Fruit fly (Drosophila melanogaster) whole organism, embryonic: ENCODE results near the gene CG15336.

Experiments
- Ada2b ChIP-seq: fragments of 200-800 bp; sonication (Bioruptor generic); IDR thresholded peaks from 2 replicates; pipeline ENCODE4 v1.3.6; 2022; ENCODE audit warnings: missing biosample characterization, missing genetic modification characterization
- CG11093 ChIP-seq: fragments of 200-800 bp; sonication (Bioruptor generic); IDR thresholded peaks from 3 replicates; pipeline ENCODE4 v1.3.6; 2022; ENCODE audit warnings: missing biosample characterization, missing genetic modification characterization
- CG11560 ChIP-seq: fragments of 200-800 bp; sonication (Bioruptor generic); IDR thresholded peaks from 3 replicates; pipeline ENCODE4 v1.3.6; 2022; ENCODE audit warnings: missing biosample characterization, missing genetic modification characterization
- CG12219 ChIP-seq: fragments of 200-800 bp; sonication (Bioruptor generic); optimal IDR thresholded peaks from 3 replicates; lab custom pipeline; 2018; ENCODE audit warnings: missing biosample characterization, mild to moderate bottlenecking, missing genetic modification characterization
- CG12391 ChIP-seq: fragments of 200-800 bp; sonication (Bioruptor generic); optimal IDR thresholded peaks from 3 replicates; lab custom pipeline; 2018; ENCODE audit warnings: missing biosample characterization, mild to moderate bottlenecking, missing genetic modification characterization, moderate library complexity
- CG16815 ChIP-seq: fragments of 200-800 bp; sonication (Bioruptor generic); optimal IDR thresholded peaks from 3 replicates; lab custom pipeline; 2017; ENCODE audit warnings: missing biosample characterization, mild to moderate bottlenecking, missing genetic modification characterization
- CG17612 ChIP-seq: fragments of 200-800 bp; sonication (Bioruptor generic); IDR thresholded peaks from 2 replicates; pipeline ENCODE4 v1.3.6; 2022; ENCODE audit warnings: missing biosample characterization, missing genetic modification characterization
- CG17802 ChIP-seq: fragments of 200-800 bp; sonication (Bioruptor generic); optimal IDR thresholded peaks from 2 replicates; lab custom pipeline; 2018; ENCODE audit warnings: missing biosample characterization, mild to moderate bottlenecking, missing genetic modification characterization, moderate library complexity
- CG31441 ChIP-seq: fragments of 200-800 bp; sonication (Bioruptor generic); IDR thresholded peaks from 2 replicates; pipeline ENCODE4 v1.3.6; 2022; ENCODE audit warnings: missing biosample characterization, missing genetic modification characterization
- CG34376 ChIP-seq: fragments of 200-800 bp; sonication (Bioruptor generic); optimal IDR thresholded peaks from 2 replicates; lab custom pipeline; 2018; ENCODE audit warnings: missing biosample characterization, mild to moderate bottlenecking, missing genetic modification characterization
- CG6683 ChIP-seq: fragments of 200-800 bp; sonication (Bioruptor generic); optimal IDR thresholded peaks from 2 replicates; lab custom pipeline; 2017; ENCODE audit warnings: missing biosample characterization, mild to moderate bottlenecking, missing genetic modification characterization, missing genetic modification reagents
- CG7372 ChIP-seq: fragments of 200-800 bp; sonication (Bioruptor generic); IDR thresholded peaks from 2 replicates; pipeline ENCODE4 v1.3.6; 2022; ENCODE audit warnings: missing biosample characterization, missing genetic modification characterization
- CG7839 ChIP-seq: fragments of 200-800 bp; sonication (Bioruptor generic); optimal IDR thresholded peaks from 3 replicates; lab custom pipeline; 2018; ENCODE audit warnings: missing biosample characterization, mild to moderate bottlenecking, missing genetic modification characterization, moderate library complexity
- CG8290 ChIP-seq, 3 experiments: fragments of 200-800 bp; sonication (Bioruptor generic); optimal IDR thresholded peaks; 2 replicates each; lab custom pipeline; 2016 to 2019; ENCODE audit warnings: missing biosample characterization in 3 of 3, missing genetic modification characterization in 3 of 3, mild to moderate bottlenecking in 2 of 3, moderate library complexity in 1 of 3
- CG8359 ChIP-seq: fragments of 200-800 bp; sonication (Bioruptor generic); optimal IDR thresholded peaks from 2 replicates; lab custom pipeline; 2017; ENCODE audit warnings: missing biosample characterization, mild to moderate bottlenecking, missing genetic modification characterization, borderline replicate concordance
- CG9727 ChIP-seq: fragments of 200-800 bp; sonication (Bioruptor generic); optimal IDR thresholded peaks from 3 replicates; lab custom pipeline; 2017; ENCODE audit warnings: missing biosample characterization, mild to moderate bottlenecking, missing genetic modification characterization
- Drgx ChIP-seq: fragments of 200-800 bp; sonication (Bioruptor generic); IDR thresholded peaks from 2 replicates; pipeline ENCODE4 v1.3.6; 2022; ENCODE audit warnings: missing biosample characterization, missing genetic modification characterization
- HmgD ChIP-seq: fragments of 200-800 bp; sonication (Bioruptor generic); optimal IDR thresholded peaks from 3 replicates; lab custom pipeline; 2016; ENCODE audit warnings: missing biosample characterization, missing genetic modification characterization
- Med ChIP-seq: fragments of 200-800 bp; sonication (Bioruptor generic); peaks from one replicate; lab custom pipeline; 2016; ENCODE audit warnings: missing biosample characterization, missing genetic modification characterization, mild to moderate bottlenecking, inconsistent platforms, moderate library complexity
- NFAT ChIP-seq: fragments of 200-800 bp; sonication (Bioruptor generic); IDR thresholded peaks from 2 replicates; pipeline ENCODE4 v1.3.6; 2022; ENCODE audit warnings: missing biosample characterization, missing genetic modification characterization
- NfI ChIP-seq: fragments of 200-800 bp; sonication (Bioruptor generic); optimal IDR thresholded peaks from 3 replicates; lab custom pipeline; 2018; ENCODE audit warnings: missing biosample characterization, mild to moderate bottlenecking, missing genetic modification characterization, moderate library complexity
- amos ChIP-seq: fragments of 200-800 bp; sonication (Bioruptor generic); IDR thresholded peaks from 2 replicates; pipeline ENCODE4 v1.3.6; 2022; ENCODE audit warnings: missing biosample characterization, missing genetic modification characterization; ENCODE audit not compliant: partially characterized antibody
- ato ChIP-seq: fragments of 200-800 bp; sonication (Bioruptor generic); IDR thresholded peaks from 2 replicates; pipeline ENCODE4 v1.3.6; 2022; ENCODE audit warnings: missing biosample characterization, missing genetic modification characterization; ENCODE audit not compliant: partially characterized antibody
- bbx ChIP-seq: fragments of 200-800 bp; sonication (Bioruptor generic); IDR thresholded peaks from 2 replicates; pipeline ENCODE4 v1.3.6; 2022; ENCODE audit warnings: missing biosample characterization, missing genetic modification characterization; ENCODE audit not compliant: partially characterized antibody
- caup ChIP-seq: fragments of 200-800 bp; sonication (Bioruptor generic); optimal IDR thresholded peaks from 3 replicates; lab custom pipeline; 2017; ENCODE audit warnings: missing biosample characterization, mild to moderate bottlenecking, missing genetic modification characterization, moderate library complexity; ENCODE audit not compliant: severe bottlenecking
- cg ChIP-seq: fragments of 200-800 bp; sonication (Bioruptor generic); optimal IDR thresholded peaks from 3 replicates; lab custom pipeline; 2019; ENCODE audit warnings: missing biosample characterization, mild to moderate bottlenecking, missing genetic modification characterization, moderate library complexity
- da ChIP-seq: fragments of 200-800 bp; sonication (Bioruptor generic); optimal IDR thresholded peaks from 2 replicates; lab custom pipeline; 2016; ENCODE audit warnings: missing biosample characterization, missing genetic modification characterization
- disco-r ChIP-seq: fragments of 200-800 bp; sonication (Bioruptor generic); optimal IDR thresholded peaks from 2 replicates; lab custom pipeline; 2016; ENCODE audit warnings: missing biosample characterization, missing genetic modification characterization
- dmrt99B ChIP-seq: fragments of 200-800 bp; sonication (Bioruptor generic); optimal IDR thresholded peaks from 2 replicates; lab custom pipeline; 2018; ENCODE audit warnings: missing biosample characterization, mild to moderate bottlenecking, missing genetic modification characterization, moderate library complexity
- dpn ChIP-seq, 2 experiments: fragments of 200-800 bp; sonication (Bioruptor generic); optimal IDR thresholded peaks; 3 replicates each; lab custom pipeline; 2016; ENCODE audit warnings: missing biosample characterization in 2 of 2, missing genetic modification characterization in 2 of 2
- eve ChIP-seq, 2 experiments: fragments of >200 bp; optimal IDR thresholded peaks; 2 replicates each; lab custom pipeline; 2017; ENCODE audit warnings: missing biosample characterization in 2 of 2, missing genetic modification characterization in 2 of 2
- nmo ChIP-seq: fragments of 200-800 bp; sonication (Bioruptor generic); optimal IDR thresholded peaks from 2 replicates; lab custom pipeline; 2018; ENCODE audit warnings: missing biosample characterization, mild to moderate bottlenecking, missing genetic modification characterization, moderate library complexity
- p53 ChIP-seq: fragments of 200-800 bp; sonication (Bioruptor generic); optimal IDR thresholded peaks from 2 replicates; lab custom pipeline; 2016; ENCODE audit warnings: missing biosample characterization, missing genetic modification characterization
- so ChIP-seq: fragments of 200-800 bp; sonication (Bioruptor generic); IDR thresholded peaks from 3 replicates; pipeline ENCODE4 v1.3.6; 2022; ENCODE audit warnings: missing biosample characterization, missing genetic modification characterization
- stwl ChIP-seq: fragments of 200-800 bp; sonication (Bioruptor generic); optimal IDR thresholded peaks from 3 replicates; lab custom pipeline; 2018; ENCODE audit warnings: missing biosample characterization, mild to moderate bottlenecking, missing genetic modification characterization, moderate library complexity

CG15336 gene

DNA sequence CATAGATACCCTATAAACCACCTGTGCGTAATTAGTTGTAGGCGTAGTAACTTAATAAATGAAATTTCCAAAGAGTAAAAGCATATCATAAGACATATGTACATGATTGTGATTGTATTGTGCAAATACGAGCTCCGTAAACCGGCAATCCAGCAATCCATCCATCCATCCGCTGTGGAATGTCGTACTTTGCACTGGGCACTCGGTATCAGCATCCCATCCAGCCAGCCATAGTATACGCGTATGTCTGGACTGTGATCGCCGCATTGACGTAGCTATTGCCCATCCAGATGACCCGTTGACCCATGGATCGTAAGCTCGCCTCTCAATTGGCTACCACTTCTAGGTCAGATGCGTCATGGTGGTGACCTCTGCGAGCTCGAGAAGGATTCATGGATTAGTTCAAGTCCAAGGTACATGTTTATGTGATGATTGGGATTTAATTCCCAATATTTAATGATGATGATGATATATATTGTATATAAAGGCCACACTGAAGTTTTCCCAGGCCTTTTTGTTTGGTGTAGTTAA, 11.3 kb downstream of the CG15336 start (continued):
- TF ChIP-seq CG6683 (GFP tag; lab: Kevin White, UChicago) (no peak), Med (GFP tag; lab: Kevin White, UChicago) (peak; percentile 42), dmrt99B (tag; lab: Kevin White, UChicago) (no peak), CG34376 (GFP tag; lab: Kevin White, UChicago) (peak; percentile 28), CG16815 (no peak)

DNA sequence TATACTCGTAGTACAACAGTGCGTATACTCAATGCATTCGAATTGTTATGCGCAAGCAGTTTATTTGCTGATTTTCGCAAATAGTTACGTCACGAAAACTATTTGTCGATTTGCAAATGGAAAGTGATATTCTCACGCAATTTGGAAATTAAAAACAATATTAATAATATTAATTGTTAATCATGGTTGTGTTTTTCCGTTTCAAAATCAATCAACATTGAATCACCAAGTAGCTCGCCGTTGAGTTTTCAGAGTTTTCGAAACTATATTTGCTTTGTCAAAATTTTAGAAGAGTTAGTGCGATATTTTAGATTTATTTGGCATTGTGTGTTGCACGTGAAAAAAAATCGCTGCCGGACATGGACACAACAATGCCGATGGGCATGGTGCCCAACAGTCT, 12.0 kb downstream of the CG15336 start, which contains the start of gene CG15337:
Gene CG15337 (plus strand): TSS at position 301 of the 400 bp plus-strand sequence.
- TF ChIP-seq NFAT (GFP tag; lab: Robert Waterston, UW) = no peak
- no peak for TF ChIP-seq CG9727 (GFP tag; lab: Kevin White, UChicago)
- TF ChIP-seq cg (GFP tag; lab: Kevin White, UChicago) = no peak
- no peak for TF ChIP-seq CG8290 (GFP tag; optimal IDR thresholded peaks at IDR 0.05; lab: Kevin White, UChicago)
- TF ChIP-seq CG8290 (tag; optimal IDR thresholded peaks at IDR 0.05; lab: Kevin White, UChicago) = no peak
- no peak for TF ChIP-seq so (GFP tag; lab: Robert Waterston, UW)
- TF ChIP-seq CG17612 = no peak
- TF ChIP-seq bbx (GFP tag; lab: Robert Waterston, UW) = no peak
- TF ChIP-seq CG7839 = no peak
- TF ChIP-seq CG12391 (tag; lab: Kevin White, UChicago) = no peak
- TF ChIP-seq eve (GFP tag; optimal IDR thresholded peaks at IDR 0.05; lab: Kevin White, UChicago) = no peak
- no peak for TF ChIP-seq nmo
- TF ChIP-seq CG11093 = no peak
- TF ChIP-seq CG11560 = no peak

DNA sequence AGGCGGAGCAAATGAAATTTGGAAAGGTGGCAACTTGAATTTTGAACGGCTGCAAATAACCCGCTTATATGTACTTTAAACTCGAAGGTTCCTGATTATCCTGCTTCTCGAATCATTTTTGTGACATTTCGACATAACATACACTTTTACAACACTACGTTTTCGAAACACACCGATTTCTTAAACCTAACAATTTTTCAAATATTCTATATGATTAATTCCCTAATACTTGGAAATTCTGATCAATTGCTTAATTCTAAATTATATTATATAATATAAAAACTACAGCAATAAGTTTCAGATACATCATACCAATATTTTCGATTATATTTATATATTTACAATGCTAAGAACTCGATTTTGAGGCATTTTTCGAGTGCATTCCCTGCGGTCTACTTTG, 14.9 kb downstream of the CG15336 start, which contains the start of gene CG10761:
Gene CG10761 (minus strand): TSS at position 101 of the 400 bp plus-strand sequence.
- TF ChIP-seq CG8359 (GFP tag; lab: Kevin White, UChicago) = no peak
- TF ChIP-seq da (GFP tag; lab: Kevin White, UChicago) = no peak
- TF ChIP-seq stwl = peak; percentile 34

DNA sequence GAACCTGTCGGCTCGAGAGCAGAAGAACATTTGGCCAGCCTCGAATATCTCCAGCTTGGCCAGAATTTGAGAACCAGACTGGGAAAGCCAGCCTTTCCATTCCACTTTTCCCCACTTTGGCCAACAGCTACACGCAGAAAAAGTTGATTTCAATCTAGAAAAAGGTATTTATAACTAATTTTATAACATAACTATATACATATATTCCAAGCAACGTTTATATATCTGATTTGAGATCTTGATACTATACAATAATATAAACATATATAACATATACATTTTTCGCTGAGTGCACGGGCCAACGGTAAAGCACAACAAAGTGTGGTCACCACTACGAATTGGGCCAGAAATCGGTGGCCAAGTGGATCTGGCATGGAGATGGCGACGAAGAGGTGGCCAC, 15.7 kb downstream of the CG15336 start:
- TF ChIP-seq Drgx (GFP tag; lab: Robert Waterston, UW) = peak; percentile 52; the same call in 1 of the 2 replicates
- no peak for TF ChIP-seq p53 (GFP tag; lab: Kevin White, UChicago)
- TF ChIP-seq CG31441 = no peak
- TF ChIP-seq disco-r (GFP tag; lab: Kevin White, UChicago) = no peak
- no peak for TF ChIP-seq caup (GFP tag; lab: Kevin White, UChicago)

DNA sequence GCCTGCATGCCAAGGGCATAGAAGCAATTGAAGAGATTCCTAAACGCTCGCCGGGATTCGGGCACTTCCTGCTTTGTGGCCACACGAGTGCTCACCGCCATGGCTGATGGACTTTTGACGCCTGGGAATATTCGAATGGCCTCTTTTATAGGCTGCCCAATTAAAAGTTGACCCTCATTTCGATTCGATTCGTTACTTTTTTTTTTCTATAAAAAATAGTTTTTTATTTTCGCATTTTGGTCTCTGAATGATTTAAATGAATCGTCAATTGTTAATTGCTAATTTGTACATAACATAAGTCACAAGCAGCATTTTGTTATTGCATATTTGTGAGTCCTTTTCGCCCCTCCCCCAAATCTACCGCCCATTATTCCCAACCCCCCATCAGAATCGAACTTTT, 17.9 kb downstream of the CG15336 start, which contains the start of gene Or7a:
Gene Or7a (minus strand): TSS at position 101 of the 400 bp plus-strand sequence.
- no peak for TF ChIP-seq HmgD (GFP tag; lab: Kevin White, UChicago)
- TF ChIP-seq, all 482 proteins: peak for 0

DNA sequence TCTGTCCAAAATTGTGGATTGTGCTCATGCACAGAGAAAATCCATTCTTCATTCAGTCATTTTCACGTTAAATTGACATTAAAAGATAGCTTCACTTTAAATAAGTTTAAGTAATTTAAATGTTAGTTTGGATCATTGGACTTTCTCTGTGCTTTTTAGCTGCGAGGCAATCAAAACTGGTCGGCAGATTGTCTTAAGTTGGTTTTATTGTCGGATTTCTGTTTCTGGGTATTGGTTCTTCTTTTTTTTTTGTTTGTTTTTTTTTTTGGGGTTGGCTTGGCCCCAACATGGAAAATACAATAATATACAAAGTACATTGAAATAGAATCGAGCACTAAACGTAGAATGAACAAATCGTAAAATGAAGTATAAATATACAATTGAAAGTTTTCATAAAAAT, 22.4 kb downstream of the CG15336 start, which contains the start of gene CG2278:
Gene CG2278 (minus strand): TSS at position 101 of the 400 bp plus-strand sequence.
- TF ChIP-seq ato (no peak), NfI (no peak), amos (no peak), dpn (GFP tag; optimal IDR thresholded peaks at IDR 0.05; lab: Kevin White, UChicago) (no peak), CG17802 (no peak), CG12219 (GFP tag; lab: Kevin White, UChicago) (no peak), Ada2b (GFP tag; lab: Robert Waterston, UW) (no peak), CG7372 (GFP tag; lab: Robert Waterston, UW) (no peak)
